Worm (Caenorhabditis elegans): ENCODE results near the gene pes-1.

DNA sequence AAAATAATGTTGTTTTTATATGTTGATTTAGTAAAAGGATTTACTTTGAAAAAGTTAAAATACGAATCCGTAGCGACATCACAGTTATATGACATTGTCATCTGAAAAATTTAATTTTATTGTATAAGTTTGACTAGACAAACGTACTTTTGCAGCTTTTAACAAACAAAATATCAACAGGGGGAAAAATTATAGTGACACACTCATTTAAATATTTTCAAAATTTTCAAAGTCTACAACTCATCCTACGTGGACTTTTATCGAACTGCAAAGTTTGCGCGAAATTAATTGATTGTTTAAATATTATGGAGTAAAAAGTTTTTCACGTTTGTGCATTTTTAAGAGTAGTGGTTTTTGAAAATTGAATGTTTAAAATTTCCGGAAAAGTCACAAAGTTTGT lies 23.1 kb downstream of the pes-1 start, which contains the start of gene C09B9.85:
- TF ChIP-seq unc-130 (GFP tag; optimal IDR thresholded peaks at IDR 0.05) (no peak), ccch-3 (GFP tag; optimal IDR thresholded peaks at IDR 0.05) (no peak), Y95B8A.8 (GFP tag; IDR thresholded peaks at IDR 0.05) (no peak), sea-2 (GFP tag; IDR thresholded peaks at IDR 0.05) (no peak)
